Fruit fly (Drosophila melanogaster) whole organism, embryonic: ENCODE data around the gene pros.

Experiments
- Atf6 ChIP-seq: fragments of 200-800 bp; sonication (Bioruptor generic); IDR thresholded peaks from 2 replicates; pipeline ENCODE4 v1.3.6; 2022; ENCODE audit warnings: missing biosample characterization, missing genetic modification characterization
- BEAF-32 ChIP-seq: fragments of 200-800 bp; sonication (Bioruptor generic); optimal IDR thresholded peaks from 3 replicates; lab custom pipeline; 2017; ENCODE audit warnings: missing biosample characterization, missing genetic modification characterization, mild to moderate bottlenecking, moderate library complexity, missing genetic modification reagents
- CG10209 ChIP-seq: fragments of 200-800 bp; sonication (Bioruptor generic); optimal IDR thresholded peaks from 3 replicates; lab custom pipeline; 2017; ENCODE audit warnings: missing biosample characterization, mild to moderate bottlenecking, missing genetic modification characterization, missing genetic modification reagents
- CG10274 ChIP-seq: fragments of 200-800 bp; sonication (Bioruptor generic); optimal IDR thresholded peaks from 3 replicates; lab custom pipeline; 2017; ENCODE audit warnings: missing biosample characterization, mild to moderate bottlenecking, missing genetic modification characterization
- CG11247 ChIP-seq: fragments of 200-800 bp; sonication (Bioruptor generic); IDR thresholded peaks from 2 replicates; pipeline ENCODE4 v1.3.6; 2022; ENCODE audit warnings: missing biosample characterization, missing genetic modification characterization
- CG12155 ChIP-seq: fragments of 200-800 bp; sonication (Bioruptor generic); optimal IDR thresholded peaks from 3 replicates; lab custom pipeline; 2016; ENCODE audit warnings: missing biosample characterization, missing genetic modification characterization
- CG12299 ChIP-seq: fragments of 200-800 bp; sonication (Bioruptor generic); optimal IDR thresholded peaks from 2 replicates; lab custom pipeline; 2018; ENCODE audit warnings: missing biosample characterization, mild to moderate bottlenecking, missing genetic modification characterization
- CG12744 ChIP-seq: fragments of 200-800 bp; sonication (Bioruptor generic); optimal IDR thresholded peaks from 2 replicates; lab custom pipeline; 2016; ENCODE audit warnings: missing biosample characterization, missing genetic modification characterization
- CG14860 ChIP-seq: fragments of 200-800 bp; sonication (Bioruptor generic); IDR thresholded peaks from 3 replicates; pipeline ENCODE4 v1.3.6; 2022; ENCODE audit warnings: missing biosample characterization, missing genetic modification characterization; ENCODE audit not compliant: partially characterized antibody
- CG1603 ChIP-seq: fragments of 200-800 bp; sonication (Bioruptor generic); optimal IDR thresholded peaks from 2 replicates; lab custom pipeline; 2019; ENCODE audit warnings: missing biosample characterization, mild to moderate bottlenecking, missing genetic modification characterization, moderate library complexity
- CG17385 ChIP-seq: fragments of 200-800 bp; sonication (Bioruptor generic); optimal IDR thresholded peaks from 3 replicates; lab custom pipeline; 2018; ENCODE audit warnings: missing biosample characterization, mild to moderate bottlenecking, missing genetic modification characterization
- CG2120 ChIP-seq: fragments of 200-800 bp; sonication (Bioruptor generic); optimal IDR thresholded peaks from 3 replicates; lab custom pipeline; 2016; ENCODE audit warnings: missing biosample characterization, missing genetic modification characterization
- CG2199 ChIP-seq: fragments of 200-800 bp; sonication (Bioruptor generic); IDR thresholded peaks from 3 replicates; pipeline ENCODE4 v1.3.6; 2022; ENCODE audit warnings: missing biosample characterization, missing genetic modification characterization
- CG2875 ChIP-seq: fragments of 200-800 bp; sonication (Bioruptor generic); optimal IDR thresholded peaks from 2 replicates; lab custom pipeline; 2017; ENCODE audit warnings: missing biosample characterization, mild to moderate bottlenecking, missing genetic modification characterization, missing genetic modification reagents
- CG31365 ChIP-seq: fragments of 200-800 bp; sonication (Bioruptor generic); optimal IDR thresholded peaks from 2 replicates; lab custom pipeline; 2018; ENCODE audit warnings: missing biosample characterization, mild to moderate bottlenecking, missing genetic modification characterization
- CG3281 ChIP-seq: fragments of 200-800 bp; sonication (Bioruptor generic); optimal IDR thresholded peaks from 3 replicates; lab custom pipeline; 2017; ENCODE audit warnings: missing biosample characterization, mild to moderate bottlenecking, missing genetic modification characterization
- CG5245 ChIP-seq: fragments of 200-800 bp; sonication (Bioruptor generic); optimal IDR thresholded peaks from 3 replicates; lab custom pipeline; 2016; ENCODE audit warnings: missing biosample characterization, missing genetic modification characterization
- CG5953 ChIP-seq: fragments of 200-800 bp; sonication (Bioruptor generic); IDR thresholded peaks from 2 replicates; pipeline ENCODE4 v1.3.6; 2022; ENCODE audit warnings: missing biosample characterization, missing genetic modification characterization
- CG7987 ChIP-seq: fragments of 200-800 bp; sonication (Bioruptor generic); optimal IDR thresholded peaks from 2 replicates; lab custom pipeline; 2018; ENCODE audit warnings: missing biosample characterization, mild to moderate bottlenecking, missing genetic modification characterization, moderate library complexity
- CG8290 ChIP-seq, 3 experiments: fragments of 200-800 bp; sonication (Bioruptor generic); optimal IDR thresholded peaks; 2 replicates each; lab custom pipeline; 2016 to 2019; ENCODE audit warnings: missing biosample characterization in 3 of 3, missing genetic modification characterization in 3 of 3, mild to moderate bottlenecking in 2 of 3, moderate library complexity in 1 of 3
- CG8388 ChIP-seq: fragments of 200-800 bp; sonication (Bioruptor generic); optimal IDR thresholded peaks from 2 replicates; lab custom pipeline; 2019; ENCODE audit warnings: missing biosample characterization, mild to moderate bottlenecking, missing genetic modification characterization, moderate library complexity
- CG8924 ChIP-seq: fragments of 200-800 bp; optimal IDR thresholded peaks from 3 replicates; lab custom pipeline; 2019; ENCODE audit warnings: missing biosample characterization, mild to moderate bottlenecking, missing genetic modification characterization, moderate library complexity
- CHES-1-like ChIP-seq: fragments of 200-800 bp; sonication (Bioruptor generic); optimal IDR thresholded peaks from 2 replicates; lab custom pipeline; 2016; ENCODE audit warnings: missing biosample characterization, missing genetic modification characterization
- CTCF ChIP-seq: fragments of 200-800 bp; sonication (Bioruptor generic); optimal IDR thresholded peaks from 2 replicates; lab custom pipeline; 2017; ENCODE audit warnings: missing biosample characterization, mild to moderate bottlenecking, missing genetic modification characterization, moderate library complexity
- Chrac-16 ChIP-seq: fragments of 200-800 bp; sonication (Bioruptor generic); optimal IDR thresholded peaks from 3 replicates; lab custom pipeline; 2016; ENCODE audit warnings: missing biosample characterization, missing genetic modification characterization
- CrebB ChIP-seq: fragments of 200-800 bp; sonication (Bioruptor generic); optimal IDR thresholded peaks from 3 replicates; lab custom pipeline; 2018; ENCODE audit warnings: missing biosample characterization, mild to moderate bottlenecking, missing genetic modification characterization
- Dfd ChIP-seq, 2 experiments: fragments of >200 bp; optimal IDR thresholded peaks; 2 replicates each; lab custom pipeline; 2017; ENCODE audit warnings: missing biosample characterization in 2 of 2, missing genetic modification characterization in 2 of 2
- Dip2 ChIP-seq: fragments of 200-800 bp; sonication (Bioruptor generic); IDR thresholded peaks from 2 replicates; pipeline ENCODE4 v1.3.6; 2022; ENCODE audit warnings: missing biosample characterization, missing genetic modification characterization
- Dll ChIP-seq: fragments of 200-800 bp; sonication (Bioruptor generic); IDR thresholded peaks from 4 replicates; pipeline ENCODE4 v1.3.6; 2022; ENCODE audit warnings: missing biosample characterization, missing genetic modification characterization; ENCODE audit not compliant: partially characterized antibody
- Ets97D ChIP-seq: fragments of 200-800 bp; sonication (Bioruptor generic); optimal IDR thresholded peaks from 3 replicates; lab custom pipeline; 2016; ENCODE audit warnings: missing biosample characterization, missing genetic modification characterization
- HmgD ChIP-seq: fragments of 200-800 bp; sonication (Bioruptor generic); optimal IDR thresholded peaks from 3 replicates; lab custom pipeline; 2016; ENCODE audit warnings: missing biosample characterization, missing genetic modification characterization
- MBD-R2 ChIP-seq: fragments of 200-800 bp; sonication (Bioruptor generic); IDR thresholded peaks from 2 replicates; pipeline ENCODE4 v1.3.6; 2022; ENCODE audit warnings: missing biosample characterization, missing genetic modification characterization
- MESR4 ChIP-seq: fragments of 200-800 bp; sonication (Bioruptor generic); optimal IDR thresholded peaks from 2 replicates; lab custom pipeline; 2018; ENCODE audit warnings: missing biosample characterization, mild to moderate bottlenecking, missing genetic modification characterization, moderate library complexity
- Nf-YA ChIP-seq: fragments of 200-800 bp; sonication (Bioruptor generic); IDR thresholded peaks from 2 replicates; pipeline ENCODE4 v1.3.6; 2022; ENCODE audit warnings: missing biosample characterization, missing genetic modification characterization
- Sry-δ ChIP-seq: fragments of 200-800 bp; sonication (Bioruptor generic); optimal IDR thresholded peaks from 2 replicates; lab custom pipeline; 2016; ENCODE audit warnings: missing biosample characterization, missing genetic modification characterization
- chif ChIP-seq, 2 experiments: fragments of 200-800 bp; sonication (Bioruptor generic); optimal IDR thresholded peaks; 3 replicates each; lab custom pipeline; 2016; ENCODE audit warnings: missing biosample characterization in 2 of 2, missing genetic modification characterization in 2 of 2
- crc ChIP-seq: fragments of 200-800 bp; sonication (Bioruptor generic); optimal IDR thresholded peaks from 2 replicates; lab custom pipeline; 2016; ENCODE audit warnings: missing biosample characterization, missing genetic modification characterization
- crp ChIP-seq, 2 experiments: fragments of 200-800 bp; sonication (Bioruptor generic); optimal IDR thresholded peaks; 2 replicates in 1 of 2; 3 replicates in 1 of 2; lab custom pipeline; 2017; ENCODE audit warnings: missing biosample characterization in 2 of 2, missing genetic modification characterization in 2 of 2, mild to moderate bottlenecking in 1 of 2, moderate library complexity in 1 of 2
- eve ChIP-seq, 2 experiments: fragments of >200 bp; optimal IDR thresholded peaks; 2 replicates each; lab custom pipeline; 2017; ENCODE audit warnings: missing biosample characterization in 2 of 2, missing genetic modification characterization in 2 of 2
- fd102C ChIP-seq: fragments of 200-800 bp; sonication (Bioruptor generic); optimal IDR thresholded peaks from 2 replicates; lab custom pipeline; 2018; ENCODE audit warnings: missing biosample characterization, mild to moderate bottlenecking, missing genetic modification characterization, moderate library complexity
- gro ChIP-seq: fragments of 200-800 bp; sonication (Bioruptor generic); optimal IDR thresholded peaks from 2 replicates; lab custom pipeline; 2016; ENCODE audit warnings: missing biosample characterization, missing genetic modification characterization
- knrl ChIP-seq: fragments of 200-800 bp; sonication (Bioruptor generic); IDR thresholded peaks from 3 replicates; pipeline ENCODE4 v1.3.6; 2022; ENCODE audit warnings: missing biosample characterization, missing genetic modification characterization; ENCODE audit not compliant: partially characterized antibody
- lov ChIP-seq, 2 experiments: fragments of 200-800 bp in 1 of 2; fragments of >200 bp in 1 of 2; sonication (Bioruptor generic) in 1 of 2; IDR thresholded peaks in 1 of 2; optimal IDR thresholded peaks in 1 of 2; 2 replicates in 1 of 2; 3 replicates in 1 of 2; pipeline versions ENCODE4 v1.3.6 to Lab custom; 2017 to 2022; ENCODE audit warnings: missing biosample characterization in 1 of 2, missing genetic modification characterization in 1 of 2
- nerfin-1 ChIP-seq: fragments of 200-800 bp; sonication (Bioruptor generic); optimal IDR thresholded peaks from 3 replicates; lab custom pipeline; 2019; ENCODE audit warnings: missing biosample characterization, mild to moderate bottlenecking, missing genetic modification characterization, moderate library complexity
- row ChIP-seq: fragments of 200-800 bp; sonication (Bioruptor generic); IDR thresholded peaks from 3 replicates; pipeline ENCODE4 v1.3.6; 2022; ENCODE audit warnings: missing biosample characterization, missing genetic modification characterization
- stwl ChIP-seq: fragments of 200-800 bp; sonication (Bioruptor generic); optimal IDR thresholded peaks from 3 replicates; lab custom pipeline; 2018; ENCODE audit warnings: missing biosample characterization, mild to moderate bottlenecking, missing genetic modification characterization, moderate library complexity
- tgo ChIP-seq: fragments of 200-800 bp; sonication (Bioruptor generic); IDR thresholded peaks from 3 replicates; pipeline ENCODE4 v1.3.6; 2022; ENCODE audit warnings: missing biosample characterization, missing genetic modification characterization
- wdn ChIP-seq: fragments of 200-800 bp; sonication (Bioruptor generic); IDR thresholded peaks from 2 replicates; pipeline ENCODE4 v1.3.6; 2022; ENCODE audit warnings: missing biosample characterization, missing genetic modification characterization
- wor ChIP-seq: fragments of 200-800 bp; sonication (Bioruptor generic); IDR thresholded peaks from 2 replicates; pipeline ENCODE4 v1.3.6; 2022; ENCODE audit warnings: missing biosample characterization, missing genetic modification characterization

pros gene

dm6 chr3R:11395541-11395940, 67.3 kb downstream of the pros start:
- TF ChIP-seq CG1603 = no peak
- TF ChIP-seq CTCF (GFP tag; lab: Kevin White, UChicago) = peak; percentile 38
- TF ChIP-seq CG14860 = 0 out of 3 replicates have a peak, but pooled peaks have one; percentile 18
- TF ChIP-seq HmgD (GFP tag; lab: Kevin White, UChicago) = no peak
- TF ChIP-seq nerfin-1 (tag; lab: Kevin White, UChicago) = no peak
- TF ChIP-seq MBD-R2 (GFP tag; lab: Robert Waterston, UW) = no peak
- no peak for TF ChIP-seq wor
- TF ChIP-seq Nf-YA (GFP tag; lab: Robert Waterston, UW) = no peak
- no peak for TF ChIP-seq Dll
- no peak for TF ChIP-seq tgo (GFP tag; lab: Robert Waterston, UW)
- TF ChIP-seq, all 482 proteins: peak for 2

DNA sequence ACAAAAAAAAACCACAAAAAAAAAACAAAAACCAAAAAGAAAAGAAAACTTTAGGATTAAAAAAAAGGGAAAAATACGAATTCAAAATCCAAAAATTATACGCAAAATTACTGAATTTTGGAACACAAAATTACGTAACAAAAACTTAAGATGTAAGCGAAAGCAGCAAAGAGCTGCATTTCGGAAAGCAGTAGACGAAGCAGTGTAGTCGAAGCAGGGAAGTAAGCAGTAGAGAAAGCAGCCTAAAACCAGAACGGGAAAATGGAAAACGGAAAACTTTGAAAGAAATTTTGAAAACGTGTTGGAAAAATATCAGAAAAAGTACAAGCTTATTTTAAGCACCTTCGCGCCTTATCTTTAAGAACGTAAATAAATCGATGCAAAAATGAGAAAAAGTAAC, 74.6 kb downstream of the pros start:
- TF ChIP-seq CG2199 (GFP tag; lab: Robert Waterston, UW) (0 out of 3 replicates have a peak, but pooled peaks have one; percentile 8), lov (optimal IDR thresholded peaks at IDR 0.05; lab: Kevin White, UChicago) (no peak), lov (GFP tag; IDR thresholded peaks at IDR 0.05; lab: Robert Waterston, UW) (no peak), CG12155 (no peak), CG17385 (no peak), CG12299 (tag; lab: Kevin White, UChicago) (no peak), Dfd (GFP tag; optimal IDR thresholded peaks at IDR 0.05; lab: Kevin White, UChicago) (peak in 1 of 2 experiments; percentile 88), knrl (0 out of 3 replicates have a peak, but pooled peaks have one; percentile 8), stwl (peak; percentile 92), Ets97D (GFP tag; lab: Kevin White, UChicago) (peak; percentile 83), CG8290 (GFP tag; optimal IDR thresholded peaks at IDR 0.05; lab: Kevin White, UChicago) (peak; percentile 97), CG8290 (tag; optimal IDR thresholded peaks at IDR 0.05; lab: Kevin White, UChicago) (peak in 1 of 2 experiments; percentile 63), CG31365 (peak; percentile 94), CrebB (tag; lab: Kevin White, UChicago) (no peak)

dm6 chr3R:11407733-11408134, 79.5 kb downstream of the pros start, which contains the start of gene mRpL40:
Gene mRpL40, plus strand, starts transcription at chr3R:11407918.
- TF ChIP-seq Atf6 (GFP tag; lab: Robert Waterston, UW) (no peak), Chrac-16 (GFP tag; lab: Kevin White, UChicago) (no peak), wor (no peak), CG5245 (GFP tag; lab: Kevin White, UChicago) (no peak), row (GFP tag; lab: Robert Waterston, UW) (no peak), CG12744 (GFP tag; lab: Kevin White, UChicago) (no peak), CG7987 (GFP tag; lab: Kevin White, UChicago) (no peak), CG11247 (GFP tag; lab: Robert Waterston, UW) (no peak), eve (GFP tag; optimal IDR thresholded peaks at IDR 0.05; lab: Kevin White, UChicago) (no peak), CG10209 (GFP tag; lab: Kevin White, UChicago) (no peak), fd102C (no peak), CG8924 (tag; lab: Kevin White, UChicago) (no peak), crc (GFP tag; lab: Kevin White, UChicago) (no peak), CG5953 (GFP tag; lab: Robert Waterston, UW) (no peak), MESR4 (peak; percentile 74), CG2875 (no peak), BEAF-32 (GFP tag; lab: Kevin White, UChicago) (peak; percentile 50), gro (GFP tag; lab: Kevin White, UChicago) (no peak), wdn (no peak), CG3281 (no peak), crp (GFP tag; optimal IDR thresholded peaks at IDR 0.05; lab: Kevin White, UChicago) (peak; percentile 60 to 91), CG1603 (peak; percentile 49), chif (GFP tag; optimal IDR thresholded peaks at IDR 0.05; lab: Kevin White, UChicago) (no peak), CG8388 (GFP tag; lab: Kevin White, UChicago) (no peak), Dip2 (no peak), CG10274 (no peak), CG2120 (GFP tag; lab: Kevin White, UChicago) (no peak), Sry-δ (peak; percentile 84), CHES-1-like (GFP tag; lab: Kevin White, UChicago) (no peak)
